Fruit fly (Drosophila melanogaster): ENCODE data around the gene HP1e.

dm6 chr3R:9365893-9366500, 44.4 kb downstream of the HP1e start:
- TF ChIP-seq Smox (GFP tag; optimal IDR thresholded peaks at IDR 0.05) (no peak), CG9139 (GFP tag; optimal IDR thresholded peaks at IDR 0.05) (no peak), Blimp-1 (GFP tag; optimal IDR thresholded peaks at IDR 0.05) (no peak), CG8319 (GFP tag; optimal IDR thresholded peaks at IDR 0.05) (no peak), CG31627 (GFP tag; optimal IDR thresholded peaks at IDR 0.05) (no peak), CG1621 (tag; optimal IDR thresholded peaks at IDR 0.05) (no peak), Lpt (GFP tag; optimal IDR thresholded peaks at IDR 0.05) (no peak), Sox102F (GFP tag; optimal IDR thresholded peaks at IDR 0.05) (no peak), Met (GFP tag; optimal IDR thresholded peaks at IDR 0.05) (no peak), Gug (GFP tag; IDR thresholded peaks at IDR 0.05) (no peak)
